Fruit fly (Drosophila melanogaster) whole organism, embryonic: ENCODE data around the gene alphaTub84B.

Source experiments
- Aef1 ChIP-seq: fragments of 200-800 bp; sonication (Bioruptor generic); IDR thresholded peaks from 3 replicates; pipeline ENCODE4 v1.3.6; 2022; ENCODE audit warnings: missing biosample characterization, missing genetic modification characterization
- Asciz ChIP-seq: fragments of 200-800 bp; sonication (Bioruptor generic); optimal IDR thresholded peaks from 2 replicates; lab custom pipeline; 2017; ENCODE audit warnings: missing biosample characterization, mild to moderate bottlenecking, missing genetic modification characterization, missing genetic modification reagents
- Bdp1 ChIP-seq: fragments of 200-800 bp; sonication (Bioruptor generic); optimal IDR thresholded peaks from 3 replicates; lab custom pipeline; 2016; ENCODE audit warnings: missing biosample characterization, missing genetic modification characterization
- Bgb ChIP-seq: fragments of 200-800 bp; sonication (Bioruptor generic); IDR thresholded peaks from 2 replicates; pipeline ENCODE4 v1.3.6; 2022; ENCODE audit warnings: missing biosample characterization, missing genetic modification characterization; ENCODE audit not compliant: partially characterized antibody
- CG10431 ChIP-seq: fragments of 200-800 bp; sonication (Bioruptor generic); optimal IDR thresholded peaks from 3 replicates; lab custom pipeline; 2018; ENCODE audit warnings: missing biosample characterization, mild to moderate bottlenecking, missing genetic modification characterization
- CG10979 ChIP-seq: fragments of 200-800 bp; sonication (Bioruptor generic); optimal IDR thresholded peaks from 2 replicates; lab custom pipeline; 2018; ENCODE audit warnings: missing biosample characterization, mild to moderate bottlenecking, missing genetic modification characterization, moderate library complexity
- CG14710 ChIP-seq: fragments of 200-800 bp; sonication (Bioruptor generic); optimal IDR thresholded peaks from 3 replicates; lab custom pipeline; 2019; ENCODE audit warnings: missing biosample characterization, mild to moderate bottlenecking, missing genetic modification characterization, moderate library complexity
- CG14860 ChIP-seq: fragments of 200-800 bp; sonication (Bioruptor generic); IDR thresholded peaks from 3 replicates; pipeline ENCODE4 v1.3.6; 2022; ENCODE audit warnings: missing biosample characterization, missing genetic modification characterization; ENCODE audit not compliant: partially characterized antibody
- CG15696 ChIP-seq: fragments of 200-800 bp; sonication (Bioruptor generic); optimal IDR thresholded peaks from 2 replicates; lab custom pipeline; 2019; ENCODE audit warnings: missing biosample characterization, mild to moderate bottlenecking, missing genetic modification characterization, moderate library complexity
- CG1792 ChIP-seq: fragments of 200-800 bp; sonication (Bioruptor generic); optimal IDR thresholded peaks from 2 replicates; lab custom pipeline; 2016; ENCODE audit warnings: missing biosample characterization, missing genetic modification characterization
- CG18764 ChIP-seq: fragments of 200-800 bp; sonication (Bioruptor generic); optimal IDR thresholded peaks from 3 replicates; lab custom pipeline; 2016; ENCODE audit warnings: missing biosample characterization, missing genetic modification characterization
- CG2129 ChIP-seq: fragments of 200-800 bp; sonication (Bioruptor generic); IDR thresholded peaks from 2 replicates; pipeline ENCODE4 v1.3.6; 2022; ENCODE audit warnings: missing biosample characterization, missing genetic modification characterization; ENCODE audit not compliant: partially characterized antibody
- CG4820 ChIP-seq: fragments of 200-800 bp; sonication (Bioruptor generic); optimal IDR thresholded peaks from 3 replicates; lab custom pipeline; 2016; ENCODE audit warnings: missing biosample characterization, missing genetic modification characterization
- CG5180 ChIP-seq: fragments of 200-800 bp; sonication (Bioruptor generic); optimal IDR thresholded peaks from 3 replicates; lab custom pipeline; 2017; ENCODE audit warnings: missing biosample characterization, missing genetic modification characterization, mild to moderate bottlenecking, moderate library complexity, missing genetic modification reagents
- CG5953 ChIP-seq: fragments of 200-800 bp; sonication (Bioruptor generic); IDR thresholded peaks from 2 replicates; pipeline ENCODE4 v1.3.6; 2022; ENCODE audit warnings: missing biosample characterization, missing genetic modification characterization
- CG6683 ChIP-seq: fragments of 200-800 bp; sonication (Bioruptor generic); optimal IDR thresholded peaks from 2 replicates; lab custom pipeline; 2017; ENCODE audit warnings: missing biosample characterization, mild to moderate bottlenecking, missing genetic modification characterization, missing genetic modification reagents
- CG6791 ChIP-seq: fragments of 200-800 bp; sonication (Bioruptor generic); IDR thresholded peaks from 3 replicates; pipeline ENCODE4 v1.3.6; 2022; ENCODE audit warnings: missing biosample characterization, missing genetic modification characterization; ENCODE audit not compliant: partially characterized antibody
- CG7372 ChIP-seq: fragments of 200-800 bp; sonication (Bioruptor generic); IDR thresholded peaks from 2 replicates; pipeline ENCODE4 v1.3.6; 2022; ENCODE audit warnings: missing biosample characterization, missing genetic modification characterization
- CG7556 ChIP-seq: fragments of 200-800 bp; sonication (Bioruptor generic); optimal IDR thresholded peaks from 2 replicates; lab custom pipeline; 2017; ENCODE audit warnings: missing biosample characterization, mild to moderate bottlenecking, missing genetic modification characterization
- CG7963 ChIP-seq: fragments of 200-800 bp; sonication (Bioruptor generic); IDR thresholded peaks from 3 replicates; pipeline ENCODE4 v1.3.6; 2022; ENCODE audit warnings: missing biosample characterization, missing genetic modification characterization; ENCODE audit not compliant: partially characterized antibody
- CG9437 ChIP-seq: fragments of 200-800 bp; sonication (Bioruptor generic); optimal IDR thresholded peaks from 2 replicates; lab custom pipeline; 2018; ENCODE audit warnings: missing biosample characterization, mild to moderate bottlenecking, missing genetic modification characterization
- CkIIα-i1 ChIP-seq: fragments of 200-800 bp; sonication (Bioruptor generic); IDR thresholded peaks from 2 replicates; pipeline ENCODE4 v1.3.6; 2022; ENCODE audit warnings: missing biosample characterization, missing genetic modification characterization
- Fer1 ChIP-seq: fragments of 200-800 bp; sonication (Bioruptor generic); optimal IDR thresholded peaks from 2 replicates; lab custom pipeline; 2017; ENCODE audit warnings: missing biosample characterization, mild to moderate bottlenecking, missing genetic modification characterization
- Fer2 ChIP-seq: fragments of 200-800 bp; sonication (Bioruptor generic); optimal IDR thresholded peaks from 2 replicates; lab custom pipeline; 2018; ENCODE audit warnings: missing biosample characterization, mild to moderate bottlenecking, missing genetic modification characterization, moderate library complexity
- HLH3B ChIP-seq: fragments of 200-800 bp; sonication (Bioruptor generic); IDR thresholded peaks from 2 replicates; pipeline ENCODE4 v1.3.6; 2022; ENCODE audit warnings: missing biosample characterization, missing genetic modification characterization
- Hey ChIP-seq: fragments of 200-800 bp; sonication (Bioruptor generic); optimal IDR thresholded peaks from 3 replicates; lab custom pipeline; 2018; ENCODE audit warnings: missing biosample characterization, mild to moderate bottlenecking, missing genetic modification characterization
- Med ChIP-seq: fragments of 200-800 bp; sonication (Bioruptor generic); peaks from one replicate; lab custom pipeline; 2016; ENCODE audit warnings: missing biosample characterization, missing genetic modification characterization, mild to moderate bottlenecking, inconsistent platforms, moderate library complexity
- Oaz ChIP-seq: fragments of 200-800 bp; sonication (Bioruptor generic); IDR thresholded peaks from 2 replicates; pipeline ENCODE4 v1.3.6; 2022; ENCODE audit warnings: missing biosample characterization, missing genetic modification characterization
- Optix ChIP-seq: fragments of 200-800 bp; sonication (Bioruptor generic); IDR thresholded peaks from 3 replicates; pipeline ENCODE4 v1.3.6; 2022; ENCODE audit warnings: missing biosample characterization, missing genetic modification characterization
- Scr ChIP-seq: fragments of 200-800 bp; sonication (Bioruptor generic); IDR thresholded peaks from 2 replicates; pipeline ENCODE4 v1.3.6; 2022; ENCODE audit warnings: missing biosample characterization, missing genetic modification characterization; ENCODE audit not compliant: partially characterized antibody
- Spps ChIP-seq: fragments of 200-800 bp; sonication (Bioruptor generic); optimal IDR thresholded peaks from 2 replicates; lab custom pipeline; 2018; ENCODE audit warnings: missing biosample characterization, mild to moderate bottlenecking, missing genetic modification characterization
- Tbp ChIP-seq: fragments of >200 bp; optimal IDR thresholded peaks from 2 replicates; lab custom pipeline; 2018; ENCODE audit warnings: missing biosample characterization, missing genetic modification characterization
- abd-A ChIP-seq: fragments of 200-800 bp; sonication (Bioruptor generic); optimal IDR thresholded peaks from 3 replicates; lab custom pipeline; 2019; ENCODE audit warnings: missing biosample characterization, mild to moderate bottlenecking, missing genetic modification characterization, moderate library complexity
- az2 ChIP-seq: fragments of 200-800 bp; sonication (Bioruptor generic); optimal IDR thresholded peaks from 3 replicates; lab custom pipeline; 2016; ENCODE audit warnings: missing biosample characterization, missing genetic modification characterization
- bbx ChIP-seq: fragments of 200-800 bp; sonication (Bioruptor generic); IDR thresholded peaks from 2 replicates; pipeline ENCODE4 v1.3.6; 2022; ENCODE audit warnings: missing biosample characterization, missing genetic modification characterization; ENCODE audit not compliant: partially characterized antibody
- ci ChIP-seq: fragments of 200-800 bp; sonication (Bioruptor generic); IDR thresholded peaks from 3 replicates; pipeline ENCODE4 v1.3.6; 2022; ENCODE audit warnings: missing biosample characterization, missing genetic modification characterization
- crol ChIP-seq: fragments of 200-800 bp; sonication (Bioruptor generic); IDR thresholded peaks from 2 replicates; pipeline ENCODE4 v1.3.6; 2022; ENCODE audit warnings: missing biosample characterization, missing genetic modification characterization
- dati ChIP-seq: fragments of 200-800 bp; sonication (Bioruptor generic); IDR thresholded peaks from 2 replicates; pipeline ENCODE4 v1.3.6; 2022; ENCODE audit warnings: missing biosample characterization, missing genetic modification characterization
- disco-r ChIP-seq: fragments of 200-800 bp; sonication (Bioruptor generic); optimal IDR thresholded peaks from 2 replicates; lab custom pipeline; 2016; ENCODE audit warnings: missing biosample characterization, missing genetic modification characterization
- fru ChIP-seq: fragments of >200 bp; optimal IDR thresholded peaks from 2 replicates; lab custom pipeline; 2017
- grau ChIP-seq: fragments of 200-800 bp; optimal IDR thresholded peaks from 3 replicates; lab custom pipeline; 2019; ENCODE audit warnings: missing biosample characterization, mild to moderate bottlenecking, missing genetic modification characterization, moderate library complexity
- hkb ChIP-seq, 2 experiments: fragments of 200-800 bp in 1 of 2; fragments of >200 bp in 1 of 2; sonication (Bioruptor generic) in 1 of 2; IDR thresholded peaks in 1 of 2; optimal IDR thresholded peaks in 1 of 2; 2 replicates each; pipeline versions ENCODE4 v1.3.6 to Lab custom; 2017 to 2022; ENCODE audit warnings: missing biosample characterization in 1 of 2, missing genetic modification characterization in 1 of 2
- knrl ChIP-seq: fragments of 200-800 bp; sonication (Bioruptor generic); IDR thresholded peaks from 3 replicates; pipeline ENCODE4 v1.3.6; 2022; ENCODE audit warnings: missing biosample characterization, missing genetic modification characterization; ENCODE audit not compliant: partially characterized antibody
- otp ChIP-seq: fragments of 200-800 bp; sonication (Bioruptor generic); IDR thresholded peaks from 3 replicates; pipeline ENCODE4, ENCODE4 v1.3.6; 2022; ENCODE audit warnings: missing biosample characterization, missing genetic modification characterization
- pb ChIP-seq: fragments of 200-800 bp; sonication (Bioruptor generic); optimal IDR thresholded peaks from 3 replicates; lab custom pipeline; 2016; ENCODE audit warnings: missing biosample characterization, missing genetic modification characterization
- sens ChIP-seq: fragments of 200-800 bp; sonication (Bioruptor generic); peaks from one replicate; lab custom pipeline; 2016; ENCODE audit warnings: missing biosample characterization, missing genetic modification characterization
- slbo ChIP-seq: fragments of 200-800 bp; sonication (Bioruptor generic); IDR thresholded peaks from 2 replicates; pipeline ENCODE4 v1.3.6; 2022; ENCODE audit warnings: missing biosample characterization, missing genetic modification characterization
- tll ChIP-seq, 2 experiments: fragments of 200-800 bp in 1 of 2; fragments of >200 bp in 1 of 2; sonication (Bioruptor generic) in 1 of 2; optimal IDR thresholded peaks; 2 replicates each; lab custom pipeline; 2017 to 2019; ENCODE audit warnings: missing biosample characterization in 2 of 2, missing genetic modification characterization in 2 of 2, mild to moderate bottlenecking in 1 of 2, moderate library complexity in 1 of 2
- unc-4 ChIP-seq: fragments of 200-800 bp; sonication (Bioruptor generic); IDR thresholded peaks from 2 replicates; pipeline ENCODE4 v1.3.6; 2022; ENCODE audit warnings: missing biosample characterization, missing genetic modification characterization; ENCODE audit not compliant: partially characterized antibody
- vnd ChIP-seq: fragments of 200-800 bp; sonication (Bioruptor generic); IDR thresholded peaks from 3 replicates; pipeline ENCODE4 v1.3.6; 2022; ENCODE audit warnings: missing biosample characterization, missing genetic modification characterization; ENCODE audit not compliant: partially characterized antibody

alphaTub84B gene

DNA sequence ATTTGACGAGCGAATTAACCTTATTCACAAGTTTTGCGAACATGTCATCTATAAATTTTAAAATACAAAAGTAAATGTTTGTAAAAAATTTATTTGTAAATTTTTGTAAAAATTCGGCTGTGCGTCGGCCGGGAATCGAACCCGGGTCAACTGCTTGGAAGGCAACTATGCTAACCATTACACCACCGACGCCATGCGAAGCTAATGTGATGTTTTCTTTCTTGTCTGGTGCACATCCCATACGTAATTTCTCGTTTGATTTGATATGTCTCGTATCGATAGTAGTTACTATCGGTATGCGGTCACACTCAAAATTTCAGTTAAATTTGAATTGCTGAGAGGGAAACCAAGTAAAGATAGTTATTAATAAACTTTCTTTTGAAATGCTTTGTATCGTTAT lies 44.4 kb downstream of the alphaTub84B start (continued):
- no peak for TF ChIP-seq Spps (tag; lab: Kevin White, UChicago)
- TF ChIP-seq CG7963 (GFP tag; lab: Robert Waterston, UW): peak; percentile 97
- TF ChIP-seq CG4820: no peak
- TF ChIP-seq CG7372: no peak
- no peak for TF ChIP-seq CG18764 (GFP tag; lab: Kevin White, UChicago)
- TF ChIP-seq pb (GFP tag; lab: Kevin White, UChicago): no peak
- peak; percentile 68 for TF ChIP-seq Med (GFP tag; lab: Kevin White, UChicago)
- TF ChIP-seq otp (GFP tag; lab: Robert Waterston, UW): peak; percentile 8; the same call in 1 of the 3 replicates
- TF ChIP-seq CG1792: no peak
- TF ChIP-seq CG14710 (tag; lab: Kevin White, UChicago): peak; percentile 17
- TF ChIP-seq tll (GFP tag; optimal IDR thresholded peaks at IDR 0.05; lab: Kevin White, UChicago): no peak
- no peak for TF ChIP-seq Asciz (GFP tag; lab: Kevin White, UChicago)
- TF ChIP-seq Bdp1 (GFP tag; lab: Kevin White, UChicago): peak; percentile 100
- TF ChIP-seq Fer1 (GFP tag; lab: Kevin White, UChicago): peak; percentile 62
- TF ChIP-seq fru (lab: Kevin White, UChicago): no peak
- peak; percentile 98 for TF ChIP-seq bbx
- peak; percentile 89 for TF ChIP-seq vnd (GFP tag; lab: Robert Waterston, UW)
- peak; percentile 86 for TF ChIP-seq knrl (GFP tag; lab: Robert Waterston, UW)
- TF ChIP-seq HLH3B (GFP tag; lab: Robert Waterston, UW): 0 out of 2 replicates have a peak, but pooled peaks have one; percentile 10
- no peak for TF ChIP-seq CG6683 (GFP tag; lab: Kevin White, UChicago)
- TF ChIP-seq Bgb: peak; percentile 96
- no peak for TF ChIP-seq disco-r (GFP tag; lab: Kevin White, UChicago)
- TF ChIP-seq Oaz (GFP tag; lab: Robert Waterston, UW): no peak
- no peak for TF ChIP-seq CG10979 (tag; lab: Kevin White, UChicago)
- TF ChIP-seq unc-4 (GFP tag; lab: Robert Waterston, UW): peak; percentile 94
- TF ChIP-seq CG5953 (GFP tag; lab: Robert Waterston, UW): 0 out of 2 replicates have a peak, but pooled peaks have one; percentile 15
- no peak for TF ChIP-seq dati
- TF ChIP-seq abd-A (tag; lab: Kevin White, UChicago): peak; percentile 33
- TF ChIP-seq Optix (GFP tag; lab: Robert Waterston, UW): no peak
- peak; percentile 64 for TF ChIP-seq sens
- peak; percentile 98 for TF ChIP-seq CG6791 (GFP tag; lab: Robert Waterston, UW)
- no peak for TF ChIP-seq grau (tag; lab: Kevin White, UChicago)
- peak; percentile 90 for TF ChIP-seq Scr (GFP tag; lab: Robert Waterston, UW)
- no peak for TF ChIP-seq Aef1 (GFP tag; lab: Robert Waterston, UW)
- TF ChIP-seq crol (GFP tag; lab: Robert Waterston, UW): no peak
- no peak for TF ChIP-seq hkb (optimal IDR thresholded peaks at IDR 0.05; lab: Kevin White, UChicago)
- 0 out of 2 replicates have a peak, but pooled peaks have one; percentile 39 for TF ChIP-seq hkb (GFP tag; IDR thresholded peaks at IDR 0.05; lab: Robert Waterston, UW)
- TF ChIP-seq CG7556 (GFP tag; lab: Kevin White, UChicago): no peak
- TF ChIP-seq Hey (tag; lab: Kevin White, UChicago): no peak
- TF ChIP-seq CG5180: no peak
- peak; percentile 95 for TF ChIP-seq CG14860 (GFP tag; lab: Robert Waterston, UW)
- TF ChIP-seq Fer2: no peak
- TF ChIP-seq CG15696 (tag; lab: Kevin White, UChicago): no peak
- TF ChIP-seq CkIIα-i1 (GFP tag; lab: Robert Waterston, UW): no peak
- TF ChIP-seq slbo (GFP tag; lab: Robert Waterston, UW): no peak
- TF ChIP-seq az2 (GFP tag; lab: Kevin White, UChicago): peak; percentile 15
- peak; percentile 81 for TF ChIP-seq CG2129
- TF ChIP-seq Tbp: no peak
- peak; percentile 55; the same call in 1 of the 3 replicates for TF ChIP-seq ci (GFP tag; lab: Robert Waterston, UW)
- peak; percentile 48 for TF ChIP-seq CG9437 (GFP tag; lab: Kevin White, UChicago)
- no peak for TF ChIP-seq CG10431 (GFP tag; lab: Kevin White, UChicago)
